Worm (Caenorhabditis elegans) whole organism, early embryonic: Measurements from ENCODE around the gene lat-1.

ENCODE experiments used
- B0310.2 ChIP-seq: sonication (generic microtip); optimal IDR thresholded peaks from 2 replicates; lab custom pipeline; 2016; ENCODE audit warnings: mild to moderate bottlenecking, missing genetic modification characterization, missing compliant biosample characterization
- F13C5.2 ChIP-seq: sonication (generic microtip); optimal IDR thresholded peaks from 2 replicates; lab custom pipeline; 2017; ENCODE audit warnings: mild to moderate bottlenecking, missing genetic modification characterization, inconsistent platforms, missing compliant biosample characterization
- aly-1 ChIP-seq: sonication (generic microtip); optimal IDR thresholded peaks from 2 replicates; lab custom pipeline; 2016; ENCODE audit warnings: missing genetic modification characterization, missing compliant biosample characterization
- ama-1 ChIP-seq: fragments of 150-350 bp; optimal IDR thresholded peaks from 2 replicates; lab custom pipeline; 2014
- ceh-13 ChIP-seq: fragments of 200-800 bp; sonication (Bioruptor generic); optimal IDR thresholded peaks from 2 replicates; lab custom pipeline; 2018; ENCODE audit warnings: mild to moderate bottlenecking, missing genetic modification characterization, missing compliant biosample characterization
- ceh-36 ChIP-seq: sonication (generic microtip); optimal IDR thresholded peaks from 2 replicates; lab custom pipeline; 2016; ENCODE audit warnings: missing genetic modification characterization, inconsistent platforms, missing compliant biosample characterization
- ets-7 ChIP-seq: sonication (generic microtip); optimal IDR thresholded peaks from 2 replicates; lab custom pipeline; 2016; ENCODE audit warnings: missing genotype, missing genetic modification characterization, missing compliant biosample characterization
- flt-1 ChIP-seq: fragments of 200-800 bp; sonication (Bioruptor generic); IDR thresholded peaks from 2 replicates; pipeline ENCODE4 v1.3.6; 2022; ENCODE audit warnings: missing genetic modification characterization, missing compliant biosample characterization
- hmbx-1 ChIP-seq: sonication (generic microtip); optimal IDR thresholded peaks from 2 replicates; lab custom pipeline; 2016; ENCODE audit warnings: mild to moderate bottlenecking, missing genetic modification characterization, missing compliant biosample characterization
- hmg-4 ChIP-seq: fragments of 200-800 bp; sonication (Bioruptor generic); optimal IDR thresholded peaks from 2 replicates; lab custom pipeline; 2018; ENCODE audit warnings: mild to moderate bottlenecking, missing genetic modification characterization, missing compliant biosample characterization
- hnd-1 ChIP-seq: sonication (generic microtip); optimal IDR thresholded peaks from 2 replicates; lab custom pipeline; 2016; ENCODE audit warnings: missing genetic modification characterization, missing compliant biosample characterization
- pes-1 ChIP-seq: fragments of 200-800 bp; sonication (Bioruptor generic); IDR thresholded peaks from 2 replicates; pipeline ENCODE4 v1.3.6; 2022; ENCODE audit warnings: missing genetic modification reagents, missing genetic modification characterization, missing compliant biosample characterization
- scrt-1 ChIP-seq: fragments of 200-800 bp; sonication (Bioruptor generic); IDR thresholded peaks from 2 replicates; pipeline ENCODE4 v1.3.6; 2022; ENCODE audit warnings: missing genetic modification characterization, missing compliant biosample characterization
- sea-1 ChIP-seq: fragments of 200-800 bp; sonication (Bioruptor generic); conservative IDR thresholded peaks from 2 replicates; pipeline ENCODE4 v1.3.6; 2022; ENCODE audit warnings: missing genetic modification characterization, missing compliant biosample characterization
- tbx-11 ChIP-seq: fragments of 200-800 bp; sonication (Bioruptor generic); IDR thresholded peaks from 2 replicates; pipeline ENCODE4 v1.3.6; 2022; ENCODE audit warnings: missing genetic modification characterization, missing compliant biosample characterization
- tbx-37 ChIP-seq: fragments of 200-800 bp; sonication (Bioruptor generic); conservative IDR thresholded peaks from 2 replicates; pipeline ENCODE4 v1.3.6; 2022; ENCODE audit warnings: missing genetic modification reagents, missing genetic modification characterization, missing compliant biosample characterization
- tra-4 ChIP-seq: sonication (generic microtip); optimal IDR thresholded peaks from 2 replicates; lab custom pipeline; 2017; ENCODE audit warnings: missing genetic modification characterization, missing compliant biosample characterization

lat-1 gene

DNA sequence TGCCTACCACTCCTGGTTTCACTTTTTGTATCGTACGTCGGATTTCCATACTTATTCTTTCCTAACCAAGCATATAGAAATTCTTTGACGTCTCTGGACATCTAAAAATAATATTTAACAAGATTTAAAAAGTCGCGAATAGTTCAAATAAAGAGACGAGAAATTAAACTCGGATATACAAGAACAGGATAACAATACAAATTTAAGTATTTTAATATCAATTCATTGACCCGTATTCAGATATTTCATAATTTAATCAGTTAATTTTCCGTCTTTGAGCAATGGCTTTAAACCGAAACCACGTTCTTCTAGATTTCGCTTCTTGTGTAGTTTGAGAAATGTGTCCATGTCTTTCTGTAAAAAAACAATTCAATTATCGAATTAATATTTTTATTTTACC, 13.1 kb upstream of the lat-1 start, which contains the start of gene rha-1:
Gene rha-1, minus strand, starts transcription at position 101 of the 400 bp plus-strand sequence.
- TF ChIP-seq ceh-13 (GFP tag; lab: Kevin White, UChicago) (no peak), tra-4 (no peak), pes-1 (GFP tag; lab: Robert Waterston, UW) (no peak), ceh-36 (tag; lab: Kevin White, UChicago) (no peak), B0310.2 (no peak), hmg-4 (GFP tag; lab: Kevin White, UChicago) (no peak), tbx-11 (GFP tag; lab: Robert Waterston, UW) (no peak), scrt-1 (GFP tag; lab: Robert Waterston, UW) (no peak)

DNA sequence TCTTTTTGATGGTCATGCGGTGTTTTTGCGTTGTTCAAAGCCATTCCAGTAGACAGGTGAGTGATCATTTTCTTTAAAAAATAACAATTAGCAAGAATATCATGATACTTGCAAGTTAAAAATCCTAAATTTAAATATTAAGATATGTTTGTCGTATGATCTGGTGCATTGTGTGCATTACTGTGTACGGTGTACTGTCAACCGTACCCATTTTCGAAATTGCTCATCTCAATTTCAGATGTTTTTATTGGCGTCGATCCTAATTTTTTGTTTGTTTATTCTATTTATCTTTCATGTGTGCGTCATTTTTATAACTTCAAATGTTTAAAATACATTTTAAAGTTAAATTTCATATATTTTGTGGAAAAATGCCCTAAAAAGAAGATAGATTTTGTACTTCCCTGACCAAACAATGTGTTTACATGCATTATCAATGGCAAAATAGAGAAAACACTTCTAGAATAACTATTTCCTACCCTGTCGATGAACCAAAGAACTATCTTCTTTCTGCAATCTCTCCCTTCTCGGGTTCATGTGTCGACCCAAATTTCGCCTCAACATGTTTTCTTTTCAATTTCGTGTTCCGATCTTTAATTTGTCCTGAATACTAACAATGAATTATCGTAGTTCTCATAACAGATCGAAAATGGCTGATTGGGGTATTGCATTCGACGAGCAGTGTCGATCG, 12.2 kb upstream of the lat-1 start, which contains the start of the genes T07D4.5 and ddx-19:
Gene T07D4.5, minus strand, starts transcription at position 71 of the 688 bp plus-strand sequence.
Gene ddx-19, plus strand, starts transcription at position 638 of the 688 bp plus-strand sequence.
- TF ChIP-seq tra-4 (no peak), hnd-1 (tag; lab: Kevin White, UChicago) (no peak), flt-1 (GFP tag; lab: Robert Waterston, UW) (no peak), ama-1 (no peak)

DNA sequence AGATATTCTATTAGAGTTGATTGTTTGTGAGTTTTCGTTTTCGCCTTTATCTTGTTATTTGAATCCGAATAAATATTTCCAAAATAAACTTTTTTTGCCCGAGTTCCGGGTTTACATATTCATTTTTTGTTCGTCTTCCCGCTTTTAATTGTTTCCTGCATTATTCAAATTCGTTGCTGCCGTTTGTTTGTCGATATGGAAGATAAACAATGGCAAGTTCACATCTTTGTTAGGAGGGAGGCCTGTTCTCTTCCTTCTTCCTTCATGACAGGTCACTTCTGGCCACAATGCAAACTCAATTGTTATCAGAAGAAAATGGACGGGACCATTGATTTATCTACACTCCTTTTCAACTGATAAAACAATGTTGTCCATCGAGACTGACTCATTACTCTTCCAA, 7.1 kb upstream of the lat-1 start:
- TF ChIP-seq hmg-4 (GFP tag; lab: Kevin White, UChicago) (no peak), ets-7 (tag; lab: Kevin White, UChicago) (no peak), tbx-11 (GFP tag; lab: Robert Waterston, UW) (no peak), F13C5.2 (tag; lab: Kevin White, UChicago) (no peak), flt-1 (GFP tag; lab: Robert Waterston, UW) (no peak), scrt-1 (GFP tag; lab: Robert Waterston, UW) (no peak), tbx-37 (GFP tag; lab: Robert Waterston, UW) (no peak), pes-1 (GFP tag; lab: Robert Waterston, UW) (no peak), aly-1 (no peak), sea-1 (GFP tag; lab: Robert Waterston, UW) (no peak), ceh-36 (tag; lab: Kevin White, UChicago) (no peak)

DNA sequence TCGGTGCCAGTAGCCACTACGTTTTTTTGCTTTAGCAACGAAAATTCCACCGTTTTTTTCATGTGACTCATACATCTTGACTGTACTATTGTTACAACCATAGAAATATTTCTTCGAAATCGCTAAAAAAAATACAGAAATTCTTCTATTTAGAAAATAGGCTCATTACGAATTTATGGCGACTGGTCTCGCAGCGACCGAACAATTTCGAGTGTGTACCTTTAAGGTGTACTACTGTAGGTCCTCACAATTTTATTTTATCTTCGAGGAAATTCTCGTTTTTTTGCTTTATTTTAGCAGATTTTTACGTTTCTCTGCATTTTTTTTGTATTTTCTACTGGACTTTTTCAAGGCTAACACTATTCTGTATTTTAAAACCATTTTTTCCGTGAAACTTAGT, 6.6 kb upstream of the lat-1 start:
- no peak for TF ChIP-seq tbx-37 (GFP tag; lab: Robert Waterston, UW)
- TF ChIP-seq F13C5.2 (tag; lab: Kevin White, UChicago): no peak
- TF ChIP-seq scrt-1 (GFP tag; lab: Robert Waterston, UW): no peak
- TF ChIP-seq hnd-1 (tag; lab: Kevin White, UChicago): no peak
- no peak for TF ChIP-seq aly-1
- TF ChIP-seq ceh-36 (tag; lab: Kevin White, UChicago): no peak
- TF ChIP-seq tra-4: no peak
- TF ChIP-seq ceh-13 (GFP tag; lab: Kevin White, UChicago): no peak
- no peak for TF ChIP-seq hmbx-1 (tag; lab: Kevin White, UChicago)
- TF ChIP-seq sea-1 (GFP tag; lab: Robert Waterston, UW): no peak
- TF ChIP-seq ama-1: no peak
- no peak for TF ChIP-seq flt-1 (GFP tag; lab: Robert Waterston, UW)
- no peak for TF ChIP-seq B0310.2
- no peak for TF ChIP-seq ets-7 (tag; lab: Kevin White, UChicago)
- TF ChIP-seq tbx-11 (GFP tag; lab: Robert Waterston, UW): no peak
- no peak for TF ChIP-seq pes-1 (GFP tag; lab: Robert Waterston, UW)

DNA sequence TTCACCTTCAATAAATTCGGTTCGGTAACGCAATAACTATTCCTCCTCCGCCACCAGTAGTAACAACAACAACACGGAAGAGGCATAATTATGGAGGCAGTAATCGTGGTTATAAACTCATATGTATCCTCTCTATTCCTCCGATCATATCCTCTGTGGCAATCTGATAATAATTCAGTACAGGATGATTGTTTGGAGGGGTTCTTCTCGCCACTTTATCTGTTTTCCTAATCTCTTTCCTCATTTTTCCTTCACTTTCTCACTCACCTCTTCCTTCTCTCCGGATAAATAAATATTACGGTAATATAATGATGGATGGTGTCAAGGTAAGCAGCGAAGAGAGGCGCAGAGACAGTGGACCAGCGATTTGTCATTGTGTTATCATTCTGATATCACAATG, 6.1 kb upstream of the lat-1 start:
- no peak for TF ChIP-seq ets-7 (tag; lab: Kevin White, UChicago)
- no peak for TF ChIP-seq B0310.2
- TF ChIP-seq ceh-13 (GFP tag; lab: Kevin White, UChicago): no peak
- TF ChIP-seq hmg-4 (GFP tag; lab: Kevin White, UChicago): no peak
- TF ChIP-seq sea-1 (GFP tag; lab: Robert Waterston, UW): no peak
- TF ChIP-seq ama-1: no peak
- TF ChIP-seq scrt-1 (GFP tag; lab: Robert Waterston, UW): no peak
- no peak for TF ChIP-seq pes-1 (GFP tag; lab: Robert Waterston, UW)
- TF ChIP-seq tbx-11 (GFP tag; lab: Robert Waterston, UW): no peak
- no peak for TF ChIP-seq tbx-37 (GFP tag; lab: Robert Waterston, UW)
- TF ChIP-seq flt-1 (GFP tag; lab: Robert Waterston, UW): no peak
- TF ChIP-seq aly-1: no peak
- TF ChIP-seq F13C5.2 (tag; lab: Kevin White, UChicago): no peak
- no peak for TF ChIP-seq hnd-1 (tag; lab: Kevin White, UChicago)

DNA sequence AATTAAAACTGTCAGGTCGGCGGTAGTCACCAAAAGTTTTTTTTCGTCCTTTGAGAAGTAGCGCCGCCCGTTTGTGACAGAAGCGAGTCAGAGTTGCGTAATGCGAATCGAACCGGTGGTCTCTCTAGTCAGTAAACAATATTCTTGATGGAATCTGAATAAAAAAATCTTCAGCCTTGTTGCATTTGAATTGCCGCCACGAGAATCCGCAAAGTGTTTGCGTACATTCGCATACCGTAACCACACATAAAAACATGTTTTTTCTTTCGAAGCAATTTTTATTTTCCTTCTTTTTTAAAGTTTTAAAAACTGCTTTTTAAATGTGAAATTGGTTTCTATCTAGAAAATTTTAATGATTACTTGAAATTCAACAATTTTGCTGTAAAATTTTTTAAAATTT, 5.6 kb upstream of the lat-1 start:
- TF ChIP-seq F13C5.2 (tag; lab: Kevin White, UChicago): no peak

DNA sequence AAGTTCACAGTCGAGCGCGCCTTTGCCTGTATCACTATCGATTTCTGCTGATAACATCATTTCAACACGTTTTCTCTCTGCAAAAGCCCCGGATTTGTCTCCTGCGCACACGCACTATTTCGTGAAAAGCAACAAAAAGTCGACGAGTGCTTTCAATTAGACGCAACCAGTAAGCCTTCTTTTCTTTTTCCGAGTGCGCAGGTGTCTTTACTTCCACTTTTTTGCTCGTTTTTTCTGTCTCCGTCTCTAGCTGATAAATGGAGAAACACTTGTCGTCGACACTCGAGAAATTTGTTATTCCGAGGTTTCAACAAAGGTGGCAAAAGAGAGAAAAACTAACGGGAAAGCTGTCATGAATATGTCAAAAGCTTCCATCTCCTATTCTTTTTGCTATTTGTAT, 5.0 kb upstream of the lat-1 start:
- TF ChIP-seq tbx-37 (GFP tag; lab: Robert Waterston, UW) (no peak), scrt-1 (GFP tag; lab: Robert Waterston, UW) (no peak), ceh-13 (GFP tag; lab: Kevin White, UChicago) (no peak)

DNA sequence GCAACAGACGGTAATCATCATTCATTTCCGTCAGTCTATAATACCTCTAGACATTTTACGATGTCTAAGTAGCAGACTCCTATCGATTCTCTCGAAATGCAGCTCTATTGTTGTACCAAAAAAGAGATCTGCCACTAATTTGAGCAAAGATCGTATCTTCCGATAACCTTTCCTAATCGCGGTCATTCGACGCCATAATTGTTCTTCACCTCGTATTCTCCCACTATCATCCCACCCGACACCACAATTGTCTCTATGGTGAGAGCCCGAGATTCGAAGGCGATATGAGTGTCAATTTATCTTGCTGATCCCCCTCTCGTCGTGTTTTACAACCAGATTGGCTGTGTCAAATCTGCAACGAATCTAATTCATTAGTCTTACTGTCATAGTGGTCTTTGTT, 1.2 kb upstream of the lat-1 start:
- no peak for TF ChIP-seq hmg-4 (GFP tag; lab: Kevin White, UChicago)
- no peak for TF ChIP-seq ets-7 (tag; lab: Kevin White, UChicago)
- TF ChIP-seq tra-4: no peak
- TF ChIP-seq F13C5.2 (tag; lab: Kevin White, UChicago): no peak
- no peak for TF ChIP-seq sea-1 (GFP tag; lab: Robert Waterston, UW)
